Worm (Caenorhabditis elegans): ENCODE results near the gene R11D1.2.

R11D1.2 gene

ce11 chrV:12728062-12728665, 19.8 kb downstream of the R11D1.2 start, which contains the start of the genes rpl-28 and mrpl-49:
rpl-28 (minus strand) TSS chrV:12728112.
mrpl-49 (plus strand) TSS chrV:12728631.
- TF ChIP-seq nfya-1 (tag; optimal IDR thresholded peaks at IDR 0.05; ENCODE audit: insufficient read depth) (peak; percentile 89), nhr-12 (tag; optimal IDR thresholded peaks at IDR 0.05) (no peak), unc-62 (GFP tag; optimal IDR thresholded peaks at IDR 0.05) (no peak), nhr-25 (tag; optimal IDR thresholded peaks at IDR 0.05) (peak; percentile 90), ztf-4 (tag; optimal IDR thresholded peaks at IDR 0.05) (no peak), egl-5 (tag; optimal IDR thresholded peaks at IDR 0.05) (peak; percentile 95), R02D3.7 (tag; optimal IDR thresholded peaks at IDR 0.05) (peak; percentile 95), ama-1 (optimal IDR thresholded peaks at IDR 0.05) (peak; percentile 4), pha-4 (tag; optimal IDR thresholded peaks at IDR 0.05) (peak; percentile 98), lin-15B (tag; optimal IDR thresholded peaks at IDR 0.05) (peak; percentile 99), elt-2 (tag; optimal IDR thresholded peaks at IDR 0.05) (peak; percentile 72), fos-1 (tag; optimal IDR thresholded peaks at IDR 0.05) (no peak), unc-39 (tag; optimal IDR thresholded peaks at IDR 0.05) (no peak), lin-39 (tag; optimal IDR thresholded peaks at IDR 0.05) (peak; percentile 79), daf-12 (tag; optimal IDR thresholded peaks at IDR 0.05) (no peak), nhr-43 (tag; optimal IDR thresholded peaks at IDR 0.05; ENCODE audit: poor library complexity, severe bottlenecking) (peak; percentile 24), fkh-10 (GFP tag; optimal IDR thresholded peaks at IDR 0.05) (peak; percentile 49), tbx-2 (tag; optimal IDR thresholded peaks at IDR 0.05) (peak; percentile 10), nhr-11 (tag; optimal IDR thresholded peaks at IDR 0.05) (peak; percentile 48), skn-1 (tag; optimal IDR thresholded peaks at IDR 0.05) (peak; percentile 42), snpc-4 (tag; optimal IDR thresholded peaks at IDR 0.05) (peak; percentile 91), nhr-23 (tag; optimal IDR thresholded peaks at IDR 0.05) (peak; percentile 93), lsy-12 (tag; optimal IDR thresholded peaks at IDR 0.05) (peak; percentile 30), pqm-1 (tag; optimal IDR thresholded peaks at IDR 0.05) (peak; percentile 68), hmg-11 (tag; optimal IDR thresholded peaks at IDR 0.05) (peak; percentile 40), fkh-2 (tag; optimal IDR thresholded peaks at IDR 0.05) (no peak), jun-1 (tag; optimal IDR thresholded peaks at IDR 0.05) (peak; percentile 38)

- TF ChIP-seq pqm-1 (tag; optimal IDR thresholded peaks at IDR 0.05) = no peak
These were observed 20.8 kb downstream of the R11D1.2 start, which contains the start of gene R11D1.10 for ce11 chrV:12729220-12729619. R11D1.10 (plus strand) TSS chrV:12729520.

ce11 chrV:12732734-12733133, 24.3 kb downstream of the R11D1.2 start:
- no peak for TF ChIP-seq skn-1 (tag; optimal IDR thresholded peaks at IDR 0.05)
- no peak for TF ChIP-seq nhr-28 (tag; optimal IDR thresholded peaks at IDR 0.05)
- TF ChIP-seq snpc-4 (tag; optimal IDR thresholded peaks at IDR 0.05) = no peak
- TF ChIP-seq nfya-1 (tag; optimal IDR thresholded peaks at IDR 0.05; ENCODE audit: insufficient read depth) = no peak
- TF ChIP-seq nhr-67 (tag; optimal IDR thresholded peaks at IDR 0.05) = no peak
- no peak for TF ChIP-seq daf-12 (tag; optimal IDR thresholded peaks at IDR 0.05)
- no peak for TF ChIP-seq jun-1 (tag; optimal IDR thresholded peaks at IDR 0.05)
- TF ChIP-seq pqm-1 (tag; optimal IDR thresholded peaks at IDR 0.05) = peak; percentile 77
- no peak for TF ChIP-seq nhr-12 (tag; optimal IDR thresholded peaks at IDR 0.05)
- no peak for TF ChIP-seq mdl-1 (tag; optimal IDR thresholded peaks at IDR 0.05)
- no peak for TF ChIP-seq lin-39 (tag; optimal IDR thresholded peaks at IDR 0.05)
- TF ChIP-seq ceh-16 (tag; optimal IDR thresholded peaks at IDR 0.05) = no peak
- TF ChIP-seq nhr-43 (tag; optimal IDR thresholded peaks at IDR 0.05; ENCODE audit: poor library complexity, severe bottlenecking) = no peak
- peak; percentile 87 for TF ChIP-seq elt-2 (tag; optimal IDR thresholded peaks at IDR 0.05)
- TF ChIP-seq R02D3.7 (tag; optimal IDR thresholded peaks at IDR 0.05) = no peak
- TF ChIP-seq ama-1 (optimal IDR thresholded peaks at IDR 0.05) = no peak
- no peak for TF ChIP-seq ceh-9 (tag; optimal IDR thresholded peaks at IDR 0.05)
- TF ChIP-seq eor-1 (tag; optimal IDR thresholded peaks at IDR 0.05) = no peak
- no peak for TF ChIP-seq ceh-28 (tag; optimal IDR thresholded peaks at IDR 0.05)
- no peak for TF ChIP-seq nhr-77 (tag; optimal IDR thresholded peaks at IDR 0.05)
- peak; percentile 23 for TF ChIP-seq pha-4 (tag; optimal IDR thresholded peaks at IDR 0.05)
- no peak for TF ChIP-seq ztf-11 (tag; optimal IDR thresholded peaks at IDR 0.05)
- TF ChIP-seq zag-1 (tag; optimal IDR thresholded peaks at IDR 0.05) = no peak

Data from whole organism, L3 larva.